Worm (Caenorhabditis elegans) whole organism, late embryonic: ENCODE measurements around the gene T16G1.7.

Experiments
- K02D7.2 ChIP-seq: sonication (generic microtip); optimal IDR thresholded peaks from 2 replicates; lab custom pipeline; 2017; ENCODE audit warnings: mild to moderate bottlenecking, missing genetic modification characterization, missing compliant biosample characterization
- T23F11.4 ChIP-seq: fragments of 200-800 bp; sonication (Bioruptor generic); optimal IDR thresholded peaks from 2 replicates; lab custom pipeline; 2018; ENCODE audit warnings: mild to moderate bottlenecking, missing genetic modification characterization, missing compliant biosample characterization
- Y22D7AL.16 ChIP-seq: sonication (generic microtip); optimal IDR thresholded peaks from 2 replicates; lab custom pipeline; 2016; ENCODE audit warnings: missing genetic modification characterization, missing compliant biosample characterization
- ahr-1 ChIP-seq: sonication (generic microtip); optimal IDR thresholded peaks from 2 replicates; lab custom pipeline; 2016; ENCODE audit warnings: missing genetic modification characterization, missing compliant biosample characterization
- ceh-14 ChIP-seq: sonication (generic microtip); optimal IDR thresholded peaks from 2 replicates; lab custom pipeline; 2016; ENCODE audit warnings: missing genotype, missing genetic modification characterization, missing compliant biosample characterization
- ceh-2 ChIP-seq: sonication (generic microtip); optimal IDR thresholded peaks from 2 replicates; lab custom pipeline; 2016; ENCODE audit warnings: missing genotype, missing genetic modification characterization, missing compliant biosample characterization
- ceh-24 ChIP-seq: sonication (generic microtip); optimal IDR thresholded peaks from 2 replicates; lab custom pipeline; 2016; ENCODE audit warnings: mild to moderate bottlenecking, missing genetic modification characterization, missing compliant biosample characterization
- ceh-45 ChIP-seq: fragments of 200-800 bp; sonication (Bioruptor generic); IDR thresholded peaks from 2 replicates; pipeline ENCODE4 v1.3.6; 2022; ENCODE audit warnings: missing genetic modification reagents, missing genetic modification characterization, missing compliant biosample characterization
- ceh-48 ChIP-seq: sonication (generic microtip); optimal IDR thresholded peaks from 2 replicates; lab custom pipeline; 2016; ENCODE audit warnings: missing genetic modification characterization, inconsistent platforms, missing compliant biosample characterization
- ceh-6 ChIP-seq: fragments of 200-800 bp; sonication (Bioruptor generic); optimal IDR thresholded peaks from 2 replicates; lab custom pipeline; 2018; ENCODE audit warnings: mild to moderate bottlenecking, missing genetic modification characterization, missing compliant biosample characterization
- ceh-9 ChIP-seq: sonication (generic microtip); optimal IDR thresholded peaks from 2 replicates; lab custom pipeline; 2016; ENCODE audit warnings: mild to moderate bottlenecking, missing genetic modification characterization, inconsistent platforms, missing compliant biosample characterization
- che-1 ChIP-seq: sonication (generic microtip); optimal IDR thresholded peaks from 2 replicates; lab custom pipeline; 2016; ENCODE audit warnings: mild to moderate bottlenecking, missing genetic modification characterization, missing compliant biosample characterization
- dmd-4 ChIP-seq: sonication (generic microtip); optimal IDR thresholded peaks from 2 replicates; lab custom pipeline; 2016; ENCODE audit warnings: borderline replicate concordance, missing genetic modification characterization, missing compliant biosample characterization
- dve-1 ChIP-seq: sonication (generic microtip); optimal IDR thresholded peaks from 2 replicates; lab custom pipeline; 2017; ENCODE audit warnings: antibody characterized with exemption, mild to moderate bottlenecking, missing genetic modification characterization, missing compliant biosample characterization
- elt-2 ChIP-seq: sonication (generic microtip); optimal IDR thresholded peaks from 2 replicates; lab custom pipeline; 2016; ENCODE audit warnings: missing genetic modification reagents, missing genetic modification characterization, missing compliant biosample characterization
- ets-4 ChIP-seq: sonication (generic microtip); optimal IDR thresholded peaks from 2 replicates; lab custom pipeline; 2016; ENCODE audit warnings: missing genetic modification characterization, missing compliant biosample characterization
- fax-1 ChIP-seq: sonication (generic microtip); optimal IDR thresholded peaks from 2 replicates; lab custom pipeline; 2016; ENCODE audit warnings: missing genotype, missing genetic modification characterization, missing compliant biosample characterization
- hlh-13 ChIP-seq: fragments of 200-800 bp; sonication (Bioruptor generic); optimal IDR thresholded peaks from 2 replicates; lab custom pipeline; 2018; ENCODE audit warnings: mild to moderate bottlenecking, missing genetic modification characterization, missing compliant biosample characterization
- hlh-15 ChIP-seq: sonication (generic microtip); optimal IDR thresholded peaks from 2 replicates; lab custom pipeline; 2016; ENCODE audit warnings: missing genetic modification characterization, missing compliant biosample characterization
- hlh-6 ChIP-seq: sonication (generic microtip); optimal IDR thresholded peaks from 2 replicates; lab custom pipeline; 2016; ENCODE audit warnings: missing genotype, missing genetic modification characterization, missing compliant biosample characterization
- hlh-8 ChIP-seq: sonication (generic microtip); optimal IDR thresholded peaks from 2 replicates; lab custom pipeline; 2016; ENCODE audit warnings: missing genotype, missing genetic modification characterization, missing compliant biosample characterization
- madf-2 ChIP-seq: sonication (generic microtip); optimal IDR thresholded peaks from 2 replicates; lab custom pipeline; 2017; ENCODE audit warnings: missing genetic modification characterization, missing compliant biosample characterization
- nfya-1 ChIP-seq: sonication (generic microtip); optimal IDR thresholded peaks from 2 replicates; lab custom pipeline; 2017; ENCODE audit warnings: missing genetic modification characterization, mild to moderate bottlenecking, missing compliant biosample characterization, antibody characterized with exemption, moderate library complexity
- odd-2 ChIP-seq: sonication (generic microtip); optimal IDR thresholded peaks from 2 replicates; lab custom pipeline; 2017; ENCODE audit warnings: antibody characterized with exemption, mild to moderate bottlenecking, missing genetic modification characterization, missing compliant biosample characterization
- pag-3 ChIP-seq: sonication (generic microtip); optimal IDR thresholded peaks from 2 replicates; lab custom pipeline; 2016; ENCODE audit warnings: missing compliant biosample characterization, missing genetic modification characterization, borderline replicate concordance
- pax-1 ChIP-seq: fragments of 150-350 bp; optimal IDR thresholded peaks from 2 replicates; lab custom pipeline; 2014; ENCODE audit warnings: missing biosample characterization, missing genetic modification characterization
- pha-2 ChIP-seq: sonication (generic microtip); optimal IDR thresholded peaks from 2 replicates; lab custom pipeline; 2017; ENCODE audit warnings: mild to moderate bottlenecking, missing genetic modification characterization, missing compliant biosample characterization
- pqm-1 ChIP-seq: sonication (generic microtip); optimal IDR thresholded peaks from 2 replicates; lab custom pipeline; 2016; ENCODE audit warnings: missing genetic modification characterization, missing compliant biosample characterization
- pros-1 ChIP-seq: fragments of 150-350 bp; optimal IDR thresholded peaks from 2 replicates; lab custom pipeline; 2014; ENCODE audit warnings: missing biosample characterization, missing genetic modification reagents, missing genetic modification characterization
- ref-2 ChIP-seq: sonication (generic microtip); optimal IDR thresholded peaks from 2 replicates; lab custom pipeline; 2016; ENCODE audit warnings: missing genetic modification characterization, missing compliant biosample characterization
- sdc-2 ChIP-seq: sonication (generic microtip); optimal IDR thresholded peaks from 2 replicates; lab custom pipeline; 2016; ENCODE audit warnings: missing genotype, missing genetic modification characterization, missing compliant biosample characterization
- sox-2 ChIP-seq: fragments of 200-800 bp; sonication (Bioruptor generic); IDR thresholded peaks from 2 replicates; pipeline ENCODE4 v1.3.6; 2022; ENCODE audit warnings: missing genetic modification reagents, missing genetic modification characterization, missing compliant biosample characterization
- sox-4 ChIP-seq: sonication (generic microtip); optimal IDR thresholded peaks from 2 replicates; lab custom pipeline; 2017; ENCODE audit warnings: mild to moderate bottlenecking, missing genetic modification characterization, inconsistent platforms, missing compliant biosample characterization
- syd-9 ChIP-seq: sonication (generic microtip); optimal IDR thresholded peaks from 2 replicates; lab custom pipeline; 2016; ENCODE audit warnings: mild to moderate bottlenecking, missing genetic modification characterization, moderate library complexity, missing compliant biosample characterization
- unc-42 ChIP-seq: sonication (generic microtip); optimal IDR thresholded peaks from 2 replicates; lab custom pipeline; 2016; ENCODE audit warnings: missing genotype, missing genetic modification characterization, missing compliant biosample characterization
- zip-5 ChIP-seq: sonication (generic microtip); optimal IDR thresholded peaks from 2 replicates; lab custom pipeline; 2016; ENCODE audit warnings: missing genetic modification characterization, missing compliant biosample characterization
- ztf-16 ChIP-seq: sonication (generic microtip); optimal IDR thresholded peaks from 2 replicates; lab custom pipeline; 2017; ENCODE audit warnings: missing genetic modification characterization, missing compliant biosample characterization

The T16G1.7 gene

ce11 chrV:12943399-12943798 lies 8.5 kb upstream of the T16G1.7 start:
- TF ChIP-seq ceh-9 (tag; lab: Kevin White, UChicago) (no peak), pros-1 (no peak), fax-1 (tag; lab: Kevin White, UChicago) (no peak), ceh-48 (tag; lab: Kevin White, UChicago) (no peak), Y22D7AL.16 (no peak), hlh-8 (tag; lab: Kevin White, UChicago) (no peak), dve-1 (no peak), pax-1 (tag; lab: Kevin White, UChicago) (no peak), madf-2 (tag; lab: Kevin White, UChicago) (no peak), sox-2 (no peak), sox-4 (tag; lab: Kevin White, UChicago) (no peak), dmd-4 (tag; lab: Kevin White, UChicago) (no peak), sdc-2 (no peak), T23F11.4 (GFP tag; lab: Kevin White, UChicago) (no peak), ceh-6 (no peak), hlh-6 (tag; lab: Kevin White, UChicago) (no peak)

- no peak for TF ChIP-seq K02D7.2 (tag; lab: Kevin White, UChicago)
- no peak for TF ChIP-seq ceh-24
- no peak for TF ChIP-seq pha-2 (tag; lab: Kevin White, UChicago)
- no peak for TF ChIP-seq ets-4
- TF ChIP-seq ceh-2 (tag; lab: Kevin White, UChicago) = no peak
- no peak for TF ChIP-seq odd-2 (tag; lab: Kevin White, UChicago)
- no peak for TF ChIP-seq pqm-1 (tag; lab: Kevin White, UChicago)
- no peak for TF ChIP-seq dmd-4 (tag; lab: Kevin White, UChicago)
- TF ChIP-seq hlh-15 (tag; lab: Kevin White, UChicago) = no peak
- no peak for TF ChIP-seq syd-9 (tag; lab: Kevin White, UChicago)
Measured at ce11 chrV:12941797-12942474, 7.0 kb upstream of the T16G1.7 start, which contains the start of gene T16G1.4. Gene T16G1.4 (minus strand): TSS chrV:12941847.

ce11 chrV:12939434-12939833 lies 4.5 kb upstream of the T16G1.7 start, which contains the start of gene T16G1.5:
Gene T16G1.5 (minus strand): TSS chrV:12939552.
- TF ChIP-seq unc-42 (tag; lab: Kevin White, UChicago) (no peak), elt-2 (tag; lab: Kevin White, UChicago) (no peak), ahr-1 (tag; lab: Kevin White, UChicago) (no peak), ceh-6 (no peak), hlh-15 (tag; lab: Kevin White, UChicago) (no peak), ceh-14 (tag; lab: Kevin White, UChicago) (no peak), pag-3 (tag; lab: Kevin White, UChicago) (no peak), zip-5 (tag; lab: Kevin White, UChicago) (no peak), ztf-16 (tag; lab: Kevin White, UChicago) (no peak), K02D7.2 (tag; lab: Kevin White, UChicago) (no peak), hlh-13 (GFP tag; lab: Kevin White, UChicago) (no peak), ref-2 (tag; lab: Kevin White, UChicago) (no peak), nfya-1 (tag; lab: Kevin White, UChicago) (no peak), pha-2 (tag; lab: Kevin White, UChicago) (no peak), che-1 (no peak), ceh-45 (no peak)
